Worm (Caenorhabditis elegans) whole organism, early embryonic: ENCODE measurements around the gene srr-3.

Experiments
- ama-1 ChIP-seq: fragments of 150-350 bp; optimal IDR thresholded peaks from 2 replicates; lab custom pipeline; 2014
- ceh-13 ChIP-seq: fragments of 200-800 bp; sonication (Bioruptor generic); optimal IDR thresholded peaks from 2 replicates; lab custom pipeline; 2018; ENCODE audit warnings: mild to moderate bottlenecking, missing genetic modification characterization, missing compliant biosample characterization
- hmg-4 ChIP-seq: fragments of 200-800 bp; sonication (Bioruptor generic); optimal IDR thresholded peaks from 2 replicates; lab custom pipeline; 2018; ENCODE audit warnings: mild to moderate bottlenecking, missing genetic modification characterization, missing compliant biosample characterization
- hnd-1 ChIP-seq: sonication (generic microtip); optimal IDR thresholded peaks from 2 replicates; lab custom pipeline; 2016; ENCODE audit warnings: missing genetic modification characterization, missing compliant biosample characterization
- tbx-11 ChIP-seq: fragments of 200-800 bp; sonication (Bioruptor generic); IDR thresholded peaks from 2 replicates; pipeline ENCODE4 v1.3.6; 2022; ENCODE audit warnings: missing genetic modification characterization, missing compliant biosample characterization

DNA sequence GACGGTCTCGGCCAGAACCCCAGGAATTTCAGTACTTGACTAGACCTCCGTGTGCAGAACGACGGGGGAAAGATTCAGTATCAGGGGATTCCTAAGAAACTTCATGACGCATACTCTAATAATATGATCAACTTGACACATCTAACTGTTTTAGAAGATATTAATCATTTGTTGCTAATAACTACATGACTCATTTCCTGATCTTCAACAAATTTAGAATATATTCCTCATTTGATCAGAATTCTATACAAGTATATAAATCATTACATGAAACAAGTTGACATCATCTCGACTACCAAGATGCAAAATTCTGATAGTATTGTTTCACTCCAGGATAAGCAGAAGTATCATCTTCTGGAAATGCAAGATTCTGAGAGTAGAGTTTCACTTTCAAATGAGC, 26.6 kb upstream of the srr-3 start, which contains the start of gene Y32B12B.8:
- no peak for TF ChIP-seq hnd-1 (tag; lab: Kevin White, UChicago)
- TF ChIP-seq hmg-4 (GFP tag; lab: Kevin White, UChicago), result no peak
- TF ChIP-seq ceh-13 (GFP tag; lab: Kevin White, UChicago), result no peak
- no peak for TF ChIP-seq ama-1 (lab: Kevin White, UChicago)
- no peak for TF ChIP-seq tbx-11 (GFP tag; lab: Robert Waterston, UW)
